Worm (Caenorhabditis elegans) whole organism, L3 larva: ENCODE measurements around the gene rimb-1.
A peak's percentile ranks its signal among the peaks of the same experiment; 100 is the strongest.

Experiments used
- R02D3.7 ChIP-seq: fragments of 150-350 bp; optimal IDR thresholded peaks from 2 replicates; lab custom pipeline; 2014; ENCODE audit warnings: missing biosample characterization, missing genetic modification characterization
- ZK546.5 ChIP-seq: sonication (generic microtip); optimal IDR thresholded peaks from 2 replicates; lab custom pipeline; 2017; ENCODE audit warnings: missing biosample characterization, missing genetic modification characterization
- aly-2 ChIP-seq: fragments of 150-350 bp; optimal IDR thresholded peaks from 2 replicates; lab custom pipeline; 2014; ENCODE audit warnings: missing biosample characterization, missing genetic modification characterization
- ama-1 ChIP-seq: fragments of 150-350 bp; optimal IDR thresholded peaks from 2 replicates; lab custom pipeline; 2018
- ceh-16 ChIP-seq: sonication (generic microtip); optimal IDR thresholded peaks from 2 replicates; lab custom pipeline; 2017; ENCODE audit warnings: missing biosample characterization, missing genetic modification characterization
- ceh-28 ChIP-seq: fragments of 150-350 bp; optimal IDR thresholded peaks from 2 replicates; lab custom pipeline; 2014; ENCODE audit warnings: missing biosample characterization, missing genetic modification reagents, missing genetic modification characterization
- ceh-82 ChIP-seq: fragments of 150-350 bp; optimal IDR thresholded peaks from 2 replicates; lab custom pipeline; 2014; ENCODE audit warnings: missing biosample characterization, missing genetic modification characterization
- ceh-9 ChIP-seq: sonication (generic microtip); optimal IDR thresholded peaks from 2 replicates; lab custom pipeline; 2018; ENCODE audit warnings: missing biosample characterization, missing genetic modification characterization
- egl-27 ChIP-seq: sonication (generic microtip); optimal IDR thresholded peaks from 4 replicates; lab custom pipeline; 2017; ENCODE audit warnings: missing biosample characterization, missing genetic modification reagents, missing genetic modification characterization
- egl-5 ChIP-seq: fragments of 150-350 bp; optimal IDR thresholded peaks from 2 replicates; lab custom pipeline; 2017; ENCODE audit warnings: missing biosample characterization, missing genetic modification reagents, missing genetic modification characterization, inconsistent platforms
- elt-1 ChIP-seq: fragments of 150-350 bp; optimal IDR thresholded peaks from 2 replicates; lab custom pipeline; 2014; ENCODE audit warnings: missing biosample characterization, missing genetic modification characterization
- elt-2 ChIP-seq: sonication (generic microtip); optimal IDR thresholded peaks from 2 replicates; lab custom pipeline; 2016; ENCODE audit warnings: missing genetic modification reagents, mild to moderate bottlenecking, missing genetic modification characterization, missing compliant biosample characterization
- elt-3 ChIP-seq, 3 experiments: fragments of 150-350 bp in 1 of 3; sonication (generic microtip) in 2 of 3; optimal IDR thresholded peaks; 2 replicates in 2 of 3; 4 replicates in 1 of 3; lab custom pipeline; 2014 to 2017; ENCODE audit warnings: missing biosample characterization in 3 of 3, missing genetic modification characterization in 3 of 3
- eor-1 ChIP-seq, 2 experiments: fragments of 150-350 bp; optimal IDR thresholded peaks; 2 replicates each; lab custom pipeline; 2014 to 2018; ENCODE audit warnings: missing biosample characterization in 2 of 2, missing genetic modification characterization in 2 of 2
- fkh-10 ChIP-seq: sonication (generic microtip); optimal IDR thresholded peaks from 2 replicates; lab custom pipeline; 2017; ENCODE audit warnings: missing biosample characterization, missing genetic modification reagents, missing genetic modification characterization
- fkh-2 ChIP-seq: fragments of 150-350 bp; optimal IDR thresholded peaks from 2 replicates; lab custom pipeline; 2014; ENCODE audit warnings: missing biosample characterization, missing genetic modification reagents, missing genetic modification characterization
- fos-1 ChIP-seq: fragments of 150-350 bp; optimal IDR thresholded peaks from 2 replicates; lab custom pipeline; 2014; ENCODE audit warnings: missing biosample characterization, missing genetic modification characterization
- hmg-11 ChIP-seq: sonication (generic microtip); optimal IDR thresholded peaks from 2 replicates; lab custom pipeline; 2016; ENCODE audit warnings: missing genetic modification characterization, missing compliant biosample characterization
- jun-1 ChIP-seq: fragments of 150-350 bp; optimal IDR thresholded peaks from 2 replicates; lab custom pipeline; 2014; ENCODE audit warnings: missing biosample characterization, missing genetic modification reagents, missing genetic modification characterization
- lin-15B ChIP-seq: fragments of 150-350 bp; optimal IDR thresholded peaks from 2 replicates; lab custom pipeline; 2014; ENCODE audit warnings: missing biosample characterization, missing genetic modification characterization
- lin-39 ChIP-seq: fragments of 150-350 bp; optimal IDR thresholded peaks from 2 replicates; lab custom pipeline; 2018; ENCODE audit warnings: missing biosample characterization, missing genetic modification reagents, missing genetic modification characterization
- lsy-12 ChIP-seq: sonication (generic microtip); optimal IDR thresholded peaks from 2 replicates; lab custom pipeline; 2016; ENCODE audit warnings: mild to moderate bottlenecking, missing genetic modification characterization, missing compliant biosample characterization
- mdl-1 ChIP-seq: fragments of 150-350 bp; optimal IDR thresholded peaks from 2 replicates; lab custom pipeline; 2014; ENCODE audit warnings: missing biosample characterization, missing genetic modification characterization
- mml-1 ChIP-seq: fragments of 150-350 bp; sonication (generic microtip); optimal IDR thresholded peaks from 3 replicates; lab custom pipeline; 2014; ENCODE audit warnings: missing biosample characterization, missing genetic modification characterization
- nfya-1 ChIP-seq: sonication (generic microtip); optimal IDR thresholded peaks from 2 replicates; lab custom pipeline; 2017; ENCODE audit warnings: missing genetic modification characterization, mild to moderate bottlenecking, missing compliant biosample characterization, antibody characterized with exemption, moderate library complexity; ENCODE audit not compliant: insufficient read depth
- nhr-11 ChIP-seq: fragments of 150-350 bp; optimal IDR thresholded peaks from 2 replicates; lab custom pipeline; 2014; ENCODE audit warnings: missing biosample characterization, missing genetic modification characterization
- nhr-12 ChIP-seq: fragments of 150-350 bp; optimal IDR thresholded peaks from 2 replicates; lab custom pipeline; 2014; ENCODE audit warnings: missing biosample characterization, missing genetic modification characterization
- nhr-23 ChIP-seq: fragments of 150-350 bp; optimal IDR thresholded peaks from 2 replicates; lab custom pipeline; 2014; ENCODE audit warnings: missing biosample characterization, missing genetic modification reagents, missing genetic modification characterization
- nhr-237 ChIP-seq: fragments of 150-350 bp; optimal IDR thresholded peaks from 2 replicates; lab custom pipeline; 2014; ENCODE audit warnings: missing biosample characterization, missing genetic modification characterization
- nhr-25 ChIP-seq: sonication (generic microtip); optimal IDR thresholded peaks from 2 replicates; lab custom pipeline; 2017; ENCODE audit warnings: missing biosample characterization, missing genetic modification characterization
- nhr-28 ChIP-seq: fragments of 150-350 bp; optimal IDR thresholded peaks from 2 replicates; lab custom pipeline; 2014; ENCODE audit warnings: missing biosample characterization, missing genetic modification characterization
- nhr-43 ChIP-seq: sonication (generic microtip); optimal IDR thresholded peaks from 2 replicates; lab custom pipeline; 2016; ENCODE audit warnings: mild to moderate bottlenecking, missing genetic modification characterization, missing compliant biosample characterization; ENCODE audit not compliant: poor library complexity, severe bottlenecking
- nhr-67 ChIP-seq: fragments of 150-350 bp; optimal IDR thresholded peaks from 2 replicates; lab custom pipeline; 2014; ENCODE audit warnings: missing biosample characterization, missing genetic modification characterization
- nhr-76 ChIP-seq: fragments of 150-350 bp; sonication (generic microtip); optimal IDR thresholded peaks from 5 replicates; lab custom pipeline; 2014; ENCODE audit warnings: missing biosample characterization, missing genetic modification characterization
- nhr-77 ChIP-seq: fragments of 150-350 bp; optimal IDR thresholded peaks from 2 replicates; lab custom pipeline; 2014; ENCODE audit warnings: missing biosample characterization, missing genetic modification characterization
- pha-4 ChIP-seq: fragments of 150-350 bp; optimal IDR thresholded peaks from 2 replicates; lab custom pipeline; 2014; ENCODE audit warnings: missing biosample characterization, missing genetic modification reagents, missing genetic modification characterization
- pqm-1 ChIP-seq: fragments of 150-350 bp; optimal IDR thresholded peaks from 2 replicates; lab custom pipeline; 2017; ENCODE audit warnings: missing biosample characterization, missing genetic modification characterization, inconsistent platforms
- sea-2 ChIP-seq: fragments of 150-350 bp; sonication (generic microtip); optimal IDR thresholded peaks from 4 replicates; lab custom pipeline; 2014; ENCODE audit warnings: missing biosample characterization, missing genetic modification reagents, missing genetic modification characterization
- snpc-4 ChIP-seq: fragments of 150-350 bp; optimal IDR thresholded peaks from 2 replicates; lab custom pipeline; 2014; ENCODE audit warnings: missing biosample characterization, missing genetic modification characterization
- tbx-2 ChIP-seq: sonication (generic microtip); optimal IDR thresholded peaks from 2 replicates; lab custom pipeline; 2016; ENCODE audit warnings: mild to moderate bottlenecking, missing genetic modification characterization, missing compliant biosample characterization
- unc-62 ChIP-seq: fragments of 150-350 bp; sonication (generic microtip); optimal IDR thresholded peaks from 4 replicates; lab custom pipeline; 2014; ENCODE audit warnings: missing biosample characterization, missing genetic modification reagents, missing genetic modification characterization
- ztf-11 ChIP-seq: fragments of 150-350 bp; optimal IDR thresholded peaks from 2 replicates; lab custom pipeline; 2014; ENCODE audit warnings: missing biosample characterization, missing genetic modification characterization
- ztf-4 ChIP-seq: fragments of 150-350 bp; optimal IDR thresholded peaks from 2 replicates; lab custom pipeline; 2014; ENCODE audit warnings: missing biosample characterization, missing genetic modification characterization

Gene rimb-1

ce11 chrIII:1769993-1770392, 18.1 kb upstream of the rimb-1 start, which contains the start of gene tbx-43:
Gene tbx-43 (minus strand): TSS chrIII:1770093.
- TF ChIP-seq unc-62 (GFP tag; lab: Kevin White, UChicago) (no peak), ztf-4 (tag; lab: Kevin White, UChicago) (no peak), lin-15B (tag; lab: Kevin White, UChicago) (no peak), lsy-12 (tag; lab: Kevin White, UChicago) (no peak), elt-3 (tag; optimal IDR thresholded peaks at IDR 0.05; lab: Kevin White, UChicago) (no peak), jun-1 (tag; lab: Kevin White, UChicago) (no peak), egl-27 (no peak), nhr-237 (tag; lab: Kevin White, UChicago) (no peak), elt-1 (tag; lab: Kevin White, UChicago) (no peak), sea-2 (GFP tag; lab: Kevin White, UChicago) (no peak), nhr-76 (tag; lab: Kevin White, UChicago) (no peak), nhr-77 (tag; lab: Kevin White, UChicago) (no peak), lin-39 (tag; lab: Kevin White, UChicago) (no peak)

- TF ChIP-seq nhr-23 (peak; percentile 2), lin-15B (tag; lab: Kevin White, UChicago) (peak; percentile 12), pha-4 (tag; lab: Kevin White, UChicago) (peak; percentile 34), fos-1 (tag; lab: Kevin White, UChicago) (no peak), ceh-28 (tag; lab: Kevin White, UChicago) (no peak), nfya-1 (peak; percentile 55), fkh-2 (tag; lab: Kevin White, UChicago) (no peak)
Measured at ce11 chrIII:1777468-1777867, 10.7 kb upstream of the rimb-1 start, which contains the start of gene Y39A3CL.3. Gene Y39A3CL.3 (plus strand): TSS chrIII:1777802.

DNA sequence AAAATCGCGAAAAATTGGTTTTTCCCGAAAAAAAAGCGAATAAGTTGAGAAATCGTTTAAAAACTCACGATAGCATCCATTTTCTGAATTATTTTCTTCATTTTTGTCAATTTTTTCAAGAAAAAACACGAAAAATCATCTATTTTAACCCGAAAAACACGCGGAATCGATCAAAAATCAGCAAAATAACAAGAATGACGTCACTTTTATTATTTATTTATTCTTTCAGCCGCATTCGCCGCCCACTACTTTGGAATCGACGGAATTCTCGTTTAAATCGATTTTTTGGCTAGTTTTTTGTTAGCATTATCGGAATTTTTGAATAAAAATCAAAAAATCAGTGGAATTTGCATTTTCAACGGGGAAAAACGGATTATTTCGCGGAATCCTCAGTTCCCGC, 10.2 kb upstream of the rimb-1 start, which contains the start of gene Y39A3CL.4:
Gene Y39A3CL.4 (minus strand): TSS at position 101 of the 400 bp plus-strand sequence.
- no peak for TF ChIP-seq pqm-1
- TF ChIP-seq nhr-67 (tag; lab: Kevin White, UChicago), result no peak
- TF ChIP-seq fkh-2 (tag; lab: Kevin White, UChicago), result no peak
- TF ChIP-seq ZK546.5 (tag; lab: Kevin White, UChicago), result no peak
- no peak for TF ChIP-seq ztf-4 (tag; lab: Kevin White, UChicago)

DNA sequence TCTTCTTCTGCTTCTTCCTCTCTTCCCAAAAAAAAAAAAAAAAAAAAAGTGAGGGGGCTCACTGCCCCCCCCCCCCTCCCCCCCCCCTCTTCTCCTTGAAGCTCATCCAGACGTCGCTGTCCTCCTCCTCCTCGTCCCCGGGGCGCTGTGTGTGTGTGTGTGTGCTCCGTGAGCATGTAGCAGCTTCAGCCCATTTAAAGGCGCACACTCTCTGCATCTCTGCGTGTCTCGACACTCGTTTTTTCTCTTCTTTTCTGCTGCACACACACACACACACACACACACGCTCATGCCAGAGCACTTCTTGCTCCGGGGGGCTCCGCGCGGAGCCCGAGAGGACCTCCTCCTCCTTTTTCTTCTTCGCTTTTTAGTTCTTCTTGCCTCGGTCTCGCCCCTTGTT, 2.4 kb upstream of the rimb-1 start:
- TF ChIP-seq lsy-12 (tag; lab: Kevin White, UChicago) (no peak), tbx-2 (tag; lab: Kevin White, UChicago) (peak; percentile 15), nhr-28 (tag; lab: Kevin White, UChicago) (no peak), nfya-1 (peak; percentile 75), nhr-43 (tag; lab: Kevin White, UChicago) (no peak), lin-39 (tag; lab: Kevin White, UChicago) (peak; percentile 56), nhr-11 (tag; lab: Kevin White, UChicago) (peak; percentile 42), ceh-82 (tag; lab: Kevin White, UChicago) (peak; percentile 33), nhr-76 (tag; lab: Kevin White, UChicago) (no peak), ama-1 (lab: Kevin White, UChicago) (no peak), nhr-77 (tag; lab: Kevin White, UChicago) (no peak), ZK546.5 (tag; lab: Kevin White, UChicago) (no peak), pqm-1 (no peak), lin-15B (tag; lab: Kevin White, UChicago) (peak; percentile 40), mml-1 (tag; lab: Kevin White, UChicago) (no peak), ztf-11 (tag; lab: Kevin White, UChicago) (no peak), unc-62 (GFP tag; lab: Kevin White, UChicago) (no peak), egl-5 (tag; lab: Kevin White, UChicago) (no peak), elt-1 (tag; lab: Kevin White, UChicago) (no peak), aly-2 (tag; lab: Kevin White, UChicago) (no peak), snpc-4 (tag; lab: Kevin White, UChicago) (peak; percentile 5), fos-1 (tag; lab: Kevin White, UChicago) (no peak), nhr-12 (tag; lab: Kevin White, UChicago) (no peak), pha-4 (tag; lab: Kevin White, UChicago) (no peak), fkh-10 (peak; percentile 41), nhr-67 (tag; lab: Kevin White, UChicago) (no peak), ceh-28 (tag; lab: Kevin White, UChicago) (no peak), fkh-2 (tag; lab: Kevin White, UChicago) (no peak), jun-1 (tag; lab: Kevin White, UChicago) (no peak), egl-27 (no peak), nhr-23 (no peak), elt-3 (tag; optimal IDR thresholded peaks at IDR 0.05; lab: Kevin White, UChicago) (no peak), mdl-1 (tag; lab: Kevin White, UChicago) (no peak), R02D3.7 (tag; lab: Kevin White, UChicago) (no peak), eor-1 (tag; optimal IDR thresholded peaks at IDR 0.05; lab: Kevin White, UChicago) (no peak), ceh-9 (tag; lab: Kevin White, UChicago) (no peak), nhr-25 (tag; lab: Kevin White, UChicago) (no peak), ceh-16 (tag; lab: Kevin White, UChicago) (no peak), sea-2 (GFP tag; lab: Kevin White, UChicago) (no peak), hmg-11 (no peak), ztf-4 (tag; lab: Kevin White, UChicago) (no peak), nhr-237 (tag; lab: Kevin White, UChicago) (no peak), elt-2 (tag; lab: Kevin White, UChicago) (no peak)
